Fruit fly (Drosophila melanogaster): ENCODE data around the gene CG14963.

dm6 chr3L:3142516-3143382 is 29.6 kb downstream of the CG14963 start:
- TF ChIP-seq CG8478 (optimal IDR thresholded peaks at IDR 0.05): no peak
- TF ChIP-seq CTCF (optimal IDR thresholded peaks at IDR 0.05): no peak

Measured in S2 (cell line).